Worm (Caenorhabditis elegans) whole organism, young adult: ENCODE measurements around the gene F09B9.4.

ENCODE experiments used
- B0019.2 ChIP-seq: fragments of 200-800 bp; sonication (Bioruptor generic); conservative IDR thresholded peaks from 2 replicates; pipeline ENCODE4 v1.3.6; 2022; ENCODE audit warnings: missing genetic modification reagents, missing genetic modification characterization, missing compliant biosample characterization
- B0035.1 ChIP-seq: sonication (generic microtip); optimal IDR thresholded peaks from 2 replicates; lab custom pipeline; 2016; ENCODE audit warnings: missing genetic modification characterization, mild to moderate bottlenecking, missing compliant biosample characterization, missing genotype, missing genetic modification reagents
- C17E4.6 ChIP-seq: fragments of 200-800 bp; sonication (Bioruptor generic); IDR thresholded peaks from 2 replicates; pipeline ENCODE4 v1.3.6; 2022; ENCODE audit warnings: missing genetic modification reagents, missing genetic modification characterization, missing compliant biosample characterization
- F55B11.4 ChIP-seq: sonication (generic microtip); optimal IDR thresholded peaks from 2 replicates; lab custom pipeline; 2016; ENCODE audit warnings: missing compliant biosample characterization, missing genetic modification characterization, borderline replicate concordance; ENCODE audit not compliant: insufficient read depth
- F57C9.4 ChIP-seq: sonication (generic microtip); optimal IDR thresholded peaks from 2 replicates; lab custom pipeline; 2017; ENCODE audit warnings: mild to moderate bottlenecking, missing genetic modification characterization, missing compliant biosample characterization
- K11D2.4 ChIP-seq: fragments of 200-800 bp; sonication (Bioruptor generic); IDR thresholded peaks from 2 replicates; pipeline ENCODE4 v1.3.6; 2022; ENCODE audit warnings: missing genetic modification reagents, missing genetic modification characterization, missing compliant biosample characterization
- Y56A3A.18 ChIP-seq: fragments of 200-800 bp; sonication (Bioruptor generic); IDR thresholded peaks from 2 replicates; pipeline ENCODE4 v1.3.6; 2022; ENCODE audit warnings: missing genetic modification reagents, missing genetic modification characterization, missing compliant biosample characterization
- Y79H2A.3 ChIP-seq: fragments of 200-800 bp; sonication (Bioruptor generic); conservative IDR thresholded peaks from 2 replicates; pipeline ENCODE4 v1.3.6; 2022; ENCODE audit warnings: missing genetic modification reagents, missing genetic modification characterization, missing compliant biosample characterization
- Y95B8A.8 ChIP-seq: fragments of 200-800 bp; sonication (Bioruptor generic); IDR thresholded peaks from 2 replicates; pipeline ENCODE4 v1.3.6; 2022; ENCODE audit warnings: missing genetic modification reagents, missing genetic modification characterization, missing compliant biosample characterization
- aptf-2 ChIP-seq: fragments of 200-800 bp; sonication (Bioruptor generic); conservative IDR thresholded peaks from 2 replicates; pipeline ENCODE4 v1.3.6; 2022; ENCODE audit warnings: missing genetic modification reagents, missing genetic modification characterization, missing compliant biosample characterization
- attf-3 ChIP-seq: fragments of 200-800 bp; sonication (Bioruptor generic); conservative IDR thresholded peaks from 2 replicates; pipeline ENCODE4 v1.3.6; 2022; ENCODE audit warnings: missing genetic modification reagents, missing genetic modification characterization, missing compliant biosample characterization
- bed-1 ChIP-seq: fragments of 200-800 bp; sonication (Bioruptor generic); IDR thresholded peaks from 2 replicates; pipeline ENCODE4 v1.3.6; 2022; ENCODE audit warnings: missing genetic modification reagents, missing genetic modification characterization, missing compliant biosample characterization
- ceh-100 ChIP-seq: fragments of 200-800 bp; sonication (Bioruptor generic); IDR thresholded peaks from 2 replicates; pipeline ENCODE4 v1.3.6; 2022; ENCODE audit warnings: missing genetic modification reagents, missing genetic modification characterization, missing compliant biosample characterization
- ceh-40 ChIP-seq: fragments of 200-800 bp; sonication (Bioruptor generic); IDR thresholded peaks from 2 replicates; pipeline ENCODE4 v1.3.6; 2022; ENCODE audit warnings: missing genetic modification characterization, missing compliant biosample characterization
- ceh-91 ChIP-seq: fragments of 200-800 bp; sonication (Bioruptor generic); IDR thresholded peaks from 2 replicates; pipeline ENCODE4 v1.3.6; 2022; ENCODE audit warnings: missing genetic modification reagents, missing genetic modification characterization, missing compliant biosample characterization
- dox-1 ChIP-seq: fragments of 200-800 bp; sonication (Bioruptor generic); IDR thresholded peaks from 2 replicates; pipeline ENCODE4 v1.3.6; 2022; ENCODE audit warnings: missing genetic modification reagents, missing genetic modification characterization, missing compliant biosample characterization
- dpl-1 ChIP-seq: fragments of 150-350 bp; optimal IDR thresholded peaks from 2 replicates; lab custom pipeline; 2014; ENCODE audit warnings: missing biosample characterization, missing genetic modification reagents, missing genetic modification characterization
- efl-1 ChIP-seq: fragments of 150-350 bp; optimal IDR thresholded peaks from 2 replicates; lab custom pipeline; 2014; ENCODE audit warnings: missing biosample characterization, missing genetic modification reagents, missing genetic modification characterization
- egl-18 ChIP-seq: fragments of 200-800 bp; sonication (Bioruptor generic); IDR thresholded peaks from 2 replicates; pipeline ENCODE4 v1.3.6; 2022; ENCODE audit warnings: missing genetic modification reagents, missing genetic modification characterization, missing compliant biosample characterization
- egrh-3 ChIP-seq: fragments of 200-800 bp; sonication (Bioruptor generic); IDR thresholded peaks from 2 replicates; pipeline ENCODE4 v1.3.6; 2022; ENCODE audit warnings: missing genetic modification reagents, missing genetic modification characterization, missing compliant biosample characterization
- fkh-3 ChIP-seq: sonication (generic microtip); optimal IDR thresholded peaks from 2 replicates; lab custom pipeline; 2016; ENCODE audit warnings: mild to moderate bottlenecking, missing genetic modification characterization, missing compliant biosample characterization
- hlh-26 ChIP-seq: fragments of 200-800 bp; sonication (Bioruptor generic); conservative IDR thresholded peaks from 2 replicates; pipeline ENCODE4 v1.3.6; 2022; ENCODE audit warnings: missing genetic modification reagents, missing genetic modification characterization, missing compliant biosample characterization
- hrde-1 ChIP-seq: sonication (generic microtip); optimal IDR thresholded peaks from 2 replicates; lab custom pipeline; 2016; ENCODE audit warnings: missing genetic modification characterization, mild to moderate bottlenecking, missing compliant biosample characterization, moderate library complexity, missing genotype, missing genetic modification reagents, borderline replicate concordance
- hsf-1 ChIP-seq: fragments of 200-800 bp; sonication (Bioruptor generic); IDR thresholded peaks from 2 replicates; pipeline ENCODE4 v1.3.6; 2022; ENCODE audit warnings: missing genetic modification reagents, missing genetic modification characterization, missing compliant biosample characterization
- lag-1 ChIP-seq: fragments of 200-800 bp; sonication (Bioruptor generic); IDR thresholded peaks from 2 replicates; pipeline ENCODE4 v1.3.6; 2022; ENCODE audit warnings: missing genetic modification reagents, missing genetic modification characterization, missing compliant biosample characterization
- let-607 ChIP-seq, 2 experiments: fragments of 200-800 bp in 1 of 2; sonication (Bioruptor generic) in 1 of 2; sonication (generic microtip) in 1 of 2; optimal IDR thresholded peaks; 2 replicates each; lab custom pipeline; 2016 to 2018; ENCODE audit warnings: mild to moderate bottlenecking in 2 of 2, missing compliant biosample characterization in 2 of 2, missing genetic modification characterization in 2 of 2, moderate library complexity in 2 of 2, missing genotype in 1 of 2
- lin-26 ChIP-seq: fragments of 200-800 bp; sonication (Bioruptor generic); IDR thresholded peaks from 2 replicates; pipeline ENCODE4 v1.3.6; 2022; ENCODE audit warnings: missing genetic modification reagents, missing genetic modification characterization, missing compliant biosample characterization
- lin-40 ChIP-seq: sonication (generic microtip); optimal IDR thresholded peaks from 2 replicates; lab custom pipeline; 2016; ENCODE audit warnings: missing genetic modification characterization, mild to moderate bottlenecking, missing compliant biosample characterization, missing genotype, missing genetic modification reagents
- lin-54 ChIP-seq: fragments of 200-800 bp; sonication (Bioruptor generic); optimal IDR thresholded peaks from 2 replicates; lab custom pipeline; 2018; ENCODE audit warnings: mild to moderate bottlenecking, missing genetic modification characterization, missing compliant biosample characterization
- madf-8 ChIP-seq: fragments of 200-800 bp; sonication (Bioruptor generic); conservative IDR thresholded peaks from 2 replicates; pipeline ENCODE4 v1.3.6; 2022; ENCODE audit warnings: missing genetic modification reagents, missing genetic modification characterization, missing compliant biosample characterization
- mel-28 ChIP-seq: sonication (generic microtip); optimal IDR thresholded peaks from 2 replicates; lab custom pipeline; 2016; ENCODE audit warnings: borderline replicate concordance, mild to moderate bottlenecking, missing genetic modification characterization, missing compliant biosample characterization
- mes-4 ChIP-seq: sonication (generic microtip); optimal IDR thresholded peaks from 2 replicates; lab custom pipeline; 2016; ENCODE audit warnings: missing genotype, missing genetic modification characterization, missing compliant biosample characterization
- mxl-1 ChIP-seq: sonication (generic microtip); optimal IDR thresholded peaks from 2 replicates; lab custom pipeline; 2016; ENCODE audit warnings: missing genetic modification characterization, missing compliant biosample characterization
- nhr-120 ChIP-seq: fragments of 200-800 bp; sonication (Bioruptor generic); IDR thresholded peaks from 2 replicates; pipeline ENCODE4 v1.3.6; 2022; ENCODE audit warnings: missing genetic modification characterization, missing compliant biosample characterization
- nhr-80 ChIP-seq: sonication (generic microtip); optimal IDR thresholded peaks from 2 replicates; lab custom pipeline; 2016; ENCODE audit warnings: missing genetic modification characterization, missing compliant biosample characterization
- nhr-90 ChIP-seq: sonication (generic microtip); optimal IDR thresholded peaks from 2 replicates; lab custom pipeline; 2016; ENCODE audit warnings: missing genotype, mild to moderate bottlenecking, missing genetic modification characterization, missing compliant biosample characterization
- pha-4 ChIP-seq: fragments of 150-350 bp; sonication (generic microtip); optimal IDR thresholded peaks from 2 replicates; lab custom pipeline; 2014; ENCODE audit warnings: missing biosample characterization, missing genetic modification reagents, missing genetic modification characterization
- rcor-1 ChIP-seq: fragments of 200-800 bp; sonication (Bioruptor generic); IDR thresholded peaks from 2 replicates; pipeline ENCODE4 v1.3.6; 2022; ENCODE audit warnings: missing genetic modification reagents, missing genetic modification characterization, missing compliant biosample characterization
- rpc-1 ChIP-seq, 2 experiments: fragments of 150-350 bp in 1 of 2; sonication (generic microtip) in 1 of 2; optimal IDR thresholded peaks; 2 replicates each; lab custom pipeline; 2014 to 2018; ENCODE audit warnings: missing biosample characterization in 1 of 2, missing genetic modification characterization in 1 of 2, missing genetic modification reagents in 1 of 2, missing genotype in 1 of 2
- sea-2 ChIP-seq: fragments of 200-800 bp; sonication (Bioruptor generic); IDR thresholded peaks from 2 replicates; pipeline ENCODE4 v1.3.6; 2022; ENCODE audit warnings: missing genetic modification characterization, missing compliant biosample characterization
- snpc-3.4 ChIP-seq: sonication (generic microtip); optimal IDR thresholded peaks from 2 replicates; lab custom pipeline; 2017; ENCODE audit warnings: missing genetic modification characterization, mild to moderate bottlenecking, missing compliant biosample characterization, antibody characterized with exemption, moderate library complexity, missing genotype, missing genetic modification reagents
- snpc-4 ChIP-seq, 5 experiments: fragments of 150-350 bp in 1 of 5; sonication (generic microtip) in 4 of 5; optimal IDR thresholded peaks; 2 replicates each; lab custom pipeline; 2014 to 2018; ENCODE audit warnings: missing genetic modification characterization in 5 of 5, missing biosample characterization in 3 of 5, antibody characterized with exemption in 2 of 5, mild to moderate bottlenecking in 2 of 5, missing compliant biosample characterization in 2 of 5, missing genotype in 2 of 5, moderate library complexity in 2 of 5, missing genetic modification reagents in 1 of 5
- xnd-1 ChIP-seq: sonication (generic microtip); optimal IDR thresholded peaks from 2 replicates; lab custom pipeline; 2016; ENCODE audit warnings: missing genotype, missing genetic modification reagents, missing genetic modification characterization, missing compliant biosample characterization
- ztf-18 ChIP-seq: sonication (generic microtip); optimal IDR thresholded peaks from 2 replicates; lab custom pipeline; 2016; ENCODE audit warnings: missing genotype, mild to moderate bottlenecking, missing genetic modification characterization, missing compliant biosample characterization
- ztf-22 ChIP-seq: fragments of 200-800 bp; sonication (Bioruptor generic); optimal IDR thresholded peaks from 2 replicates; lab custom pipeline; 2018; ENCODE audit warnings: mild to moderate bottlenecking, missing genetic modification characterization, moderate library complexity, missing compliant biosample characterization
- ztf-26 ChIP-seq: sonication (generic microtip); optimal IDR thresholded peaks from 2 replicates; lab custom pipeline; 2017; ENCODE audit warnings: missing genetic modification characterization, missing compliant biosample characterization
- ztf-3 ChIP-seq: fragments of 200-800 bp; sonication (Bioruptor generic); optimal IDR thresholded peaks from 2 replicates; lab custom pipeline; 2018; ENCODE audit warnings: mild to moderate bottlenecking, missing genetic modification characterization, missing compliant biosample characterization

Gene F09B9.4

DNA sequence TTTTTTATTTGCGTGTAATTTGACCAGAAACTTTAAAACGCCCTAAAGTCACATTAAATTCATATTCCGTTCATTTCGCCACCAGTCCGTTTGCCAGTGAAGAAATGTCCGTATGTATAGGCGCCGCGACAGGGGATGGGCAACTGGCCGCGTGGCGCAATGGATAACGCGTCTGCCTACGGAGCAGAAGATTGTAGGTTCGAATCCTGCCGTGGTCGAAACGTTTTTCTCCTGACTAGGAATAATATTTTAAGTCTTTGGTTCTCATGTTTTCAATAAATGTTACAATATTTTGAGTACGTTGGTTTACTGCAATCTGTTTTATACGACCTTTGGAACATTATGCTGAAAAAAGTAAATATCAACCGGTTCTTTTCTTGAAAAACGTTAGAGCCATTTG, 15.4 kb upstream of the F09B9.4 start (continued):
- no peak for TF ChIP-seq hlh-26 (GFP tag; lab: Robert Waterston, UW)
- TF ChIP-seq B0019.2 (GFP tag; lab: Robert Waterston, UW) = 0 out of 2 replicates have a peak, but pooled peaks have one; percentile 11
- peak; percentile 62 for TF ChIP-seq mxl-1
- TF ChIP-seq lin-40 (tag; lab: Kevin White, UChicago) = peak; percentile 76
- TF ChIP-seq hrde-1 (tag; lab: Kevin White, UChicago) = peak; percentile 73
- no peak for TF ChIP-seq B0035.1 (tag; lab: Kevin White, UChicago)
- no peak for TF ChIP-seq ztf-3 (GFP tag; lab: Kevin White, UChicago)
- no peak for TF ChIP-seq egl-18 (GFP tag; lab: Robert Waterston, UW)
- peak; percentile 93; the same call in 1 of the 2 replicates for TF ChIP-seq bed-1 (GFP tag; lab: Robert Waterston, UW)
- TF ChIP-seq let-607 (tag; optimal IDR thresholded peaks at IDR 0.05; lab: Kevin White, UChicago) = peak; percentile 31 to 53
- no peak; the same call in 1 of the 2 replicates for TF ChIP-seq attf-3 (GFP tag; lab: Robert Waterston, UW)
- peak; percentile 16 for TF ChIP-seq nhr-80
- TF ChIP-seq dpl-1 (GFP tag; lab: Kevin White, UChicago) = no peak
- TF ChIP-seq mes-4 (tag; lab: Kevin White, UChicago) = peak; percentile 37
- TF ChIP-seq Y56A3A.18 (GFP tag; lab: Robert Waterston, UW) = peak; percentile 87
- TF ChIP-seq lin-54 = peak; percentile 55
- TF ChIP-seq hsf-1 (GFP tag; lab: Robert Waterston, UW) = no peak
- no peak for TF ChIP-seq pha-4
- peak; percentile 64 for TF ChIP-seq K11D2.4 (GFP tag; lab: Robert Waterston, UW)
- TF ChIP-seq nhr-120 (GFP tag; lab: Robert Waterston, UW) = no peak
- TF ChIP-seq snpc-3.4 (tag; lab: Kevin White, UChicago) = peak; percentile 69
- TF ChIP-seq mel-28 (tag; lab: Kevin White, UChicago) = no peak
- no peak for TF ChIP-seq efl-1 (GFP tag; lab: Kevin White, UChicago)
- TF ChIP-seq ceh-40 (GFP tag; lab: Robert Waterston, UW) = peak; percentile 56; the same call in 1 of the 2 replicates
- TF ChIP-seq sea-2 (GFP tag; lab: Robert Waterston, UW) = peak; percentile 80; the same call in 1 of the 2 replicates
- no peak for TF ChIP-seq C17E4.6 (GFP tag; lab: Robert Waterston, UW)
- no peak for TF ChIP-seq egrh-3 (GFP tag; lab: Robert Waterston, UW)
- no peak for TF ChIP-seq Y79H2A.3 (GFP tag; lab: Robert Waterston, UW)
- no peak for TF ChIP-seq xnd-1 (tag; lab: Kevin White, UChicago)
- TF ChIP-seq ceh-100 = peak; percentile 48; the same call in 1 of the 2 replicates
- TF ChIP-seq ztf-26 (tag; lab: Kevin White, UChicago) = peak; percentile 28
- peak; percentile 46 for TF ChIP-seq fkh-3 (tag; lab: Kevin White, UChicago)
- peak; percentile 75 for TF ChIP-seq nhr-90 (tag; lab: Kevin White, UChicago)
- peak; percentile 94 for TF ChIP-seq lin-26 (GFP tag; lab: Robert Waterston, UW)
- no peak for TF ChIP-seq aptf-2
- TF ChIP-seq ztf-22 (GFP tag; lab: Kevin White, UChicago) = no peak
- TF ChIP-seq F55B11.4 = no peak
- peak; percentile 74 for TF ChIP-seq rcor-1 (GFP tag; lab: Robert Waterston, UW)
- TF ChIP-seq madf-8 (GFP tag; lab: Robert Waterston, UW) = no peak
- TF ChIP-seq F57C9.4 (tag; lab: Kevin White, UChicago) = no peak
- TF ChIP-seq ztf-18 = peak; percentile 60
- peak; percentile 89 for TF ChIP-seq rpc-1 (optimal IDR thresholded peaks at IDR 0.05; lab: Kevin White, UChicago)
- peak; percentile 89 for TF ChIP-seq rpc-1 (tag; optimal IDR thresholded peaks at IDR 0.05; lab: Kevin White, UChicago)
- no peak for TF ChIP-seq lag-1
- no peak for TF ChIP-seq ceh-91 (GFP tag; lab: Robert Waterston, UW)
- TF ChIP-seq dox-1 = peak; percentile 85
- TF ChIP-seq snpc-4 (GFP tag; optimal IDR thresholded peaks at IDR 0.05; lab: Kevin White, UChicago) = peak; percentile 74
- peak in 3 of 4 experiments; percentile 44 to 69 (median 48) for TF ChIP-seq snpc-4 (tag; optimal IDR thresholded peaks at IDR 0.05; lab: Kevin White, UChicago)
- 0 out of 2 replicates have a peak, but pooled peaks have one; percentile 21 for TF ChIP-seq Y95B8A.8 (GFP tag; lab: Robert Waterston, UW)
